Fruit fly (Drosophila melanogaster) whole organism, wandering third instar larva: ENCODE results near the gene CG15365.

Experiments used
- Abd-B ChIP-seq: fragments of >200 bp; optimal IDR thresholded peaks from 2 replicates; lab custom pipeline; 2017; ENCODE audit warnings: missing biosample characterization, missing genetic modification characterization
- CG32264 ChIP-seq: fragments of 200-800 bp; sonication (Bioruptor generic); optimal IDR thresholded peaks from 2 replicates; lab custom pipeline; 2016; ENCODE audit warnings: missing biosample characterization, missing genetic modification characterization
- CG9705 ChIP-seq: fragments of 200-800 bp; sonication (Bioruptor generic); optimal IDR thresholded peaks from 2 replicates; lab custom pipeline; 2018; ENCODE audit warnings: missing biosample characterization, mild to moderate bottlenecking, missing genetic modification characterization
- CrebA ChIP-seq: fragments of 200-800 bp; sonication (Bioruptor generic); optimal IDR thresholded peaks from 2 replicates; lab custom pipeline; 2016; ENCODE audit warnings: missing biosample characterization, mild to moderate bottlenecking, missing genetic modification characterization, borderline replicate concordance
- Dfd ChIP-seq: fragments of >200 bp; optimal IDR thresholded peaks from 2 replicates; lab custom pipeline; 2017; ENCODE audit warnings: missing biosample characterization, missing genetic modification characterization
- Dif ChIP-seq: fragments of 200-275, 200-300 bp; sonication (Bioruptor generic); optimal IDR thresholded peaks from 2 replicates; lab custom pipeline; 2018; ENCODE audit warnings: missing biosample characterization, missing genetic modification characterization; ENCODE audit not compliant: partially characterized antibody
- GATAd ChIP-seq: sonication (Bioruptor generic); optimal IDR thresholded peaks from 2 replicates; lab custom pipeline; 2016; ENCODE audit warnings: missing biosample characterization, missing genetic modification characterization
- HLH106 ChIP-seq: fragments of 200-800 bp; optimal IDR thresholded peaks from 3 replicates; lab custom pipeline; 2019; ENCODE audit warnings: missing biosample characterization, mild to moderate bottlenecking, missing genetic modification characterization, moderate library complexity
- Hnf4 ChIP-seq: fragments of 200-800 bp; sonication (Bioruptor generic); optimal IDR thresholded peaks from 2 replicates; lab custom pipeline; 2016; ENCODE audit warnings: missing biosample characterization, mild to moderate bottlenecking, missing genetic modification characterization
- Hr78 ChIP-seq: fragments of >200 bp; optimal IDR thresholded peaks from 2 replicates; lab custom pipeline; 2017; ENCODE audit warnings: missing biosample characterization, missing genetic modification characterization
- Hr83 ChIP-seq: fragments of 200-300 bp; sonication (Bioruptor generic); optimal IDR thresholded peaks from 2 replicates; lab custom pipeline; 2016; ENCODE audit warnings: missing biosample characterization, mild to moderate bottlenecking, missing genetic modification characterization, moderate library complexity; ENCODE audit not compliant: poor library complexity, severe bottlenecking
- Jra ChIP-seq: sonication (Bioruptor generic); optimal IDR thresholded peaks from 2 replicates; lab custom pipeline; 2016; ENCODE audit warnings: missing biosample characterization, missing genetic modification characterization
- Mio ChIP-seq: sonication (Bioruptor generic); optimal IDR thresholded peaks from 2 replicates; lab custom pipeline; 2016; ENCODE audit warnings: missing biosample characterization, missing genetic modification characterization
- Myc ChIP-seq: fragments of >200 bp; optimal IDR thresholded peaks from 2 replicates; lab custom pipeline; 2017
- N ChIP-seq: fragments of >200 bp; optimal IDR thresholded peaks from 2 replicates; lab custom pipeline; 2018; ENCODE audit warnings: missing biosample characterization, missing external identifiers, missing genetic modification characterization
- OdsH ChIP-seq: fragments of 200-800 bp; sonication (Bioruptor generic); optimal IDR thresholded peaks from 2 replicates; lab custom pipeline; 2016; ENCODE audit warnings: missing biosample characterization, mild to moderate bottlenecking, missing genetic modification characterization
- Rel ChIP-seq, 2 experiments: fragments of 200-800 bp; sonication (Bioruptor generic) in 1 of 2; optimal IDR thresholded peaks; 2 replicates in 1 of 2; 3 replicates in 1 of 2; lab custom pipeline; 2016 to 2019; ENCODE audit warnings: mild to moderate bottlenecking in 2 of 2, missing biosample characterization in 2 of 2, missing genetic modification characterization in 2 of 2, moderate library complexity in 1 of 2
- Sp1 ChIP-seq: fragments of 200-800 bp; sonication (Bioruptor generic); optimal IDR thresholded peaks from 3 replicates; lab custom pipeline; 2019; ENCODE audit warnings: missing biosample characterization, mild to moderate bottlenecking, missing genetic modification characterization, moderate library complexity
- Vsx2 ChIP-seq: fragments of 200-300, 225-300 bp; sonication (Bioruptor generic); optimal IDR thresholded peaks from 2 replicates; lab custom pipeline; 2018; ENCODE audit warnings: missing biosample characterization, missing genetic modification characterization; ENCODE audit not compliant: partially characterized antibody
- br ChIP-seq: fragments of 200-800 bp; sonication (Bioruptor generic); optimal IDR thresholded peaks from 2 replicates; lab custom pipeline; 2016; ENCODE audit warnings: missing biosample characterization, missing genetic modification characterization
- brk ChIP-seq: fragments of 200-800 bp; sonication (Bioruptor generic); optimal IDR thresholded peaks from 2 replicates; lab custom pipeline; 2016; ENCODE audit warnings: missing biosample characterization, mild to moderate bottlenecking, missing genetic modification characterization
- dl ChIP-seq, 2 experiments: fragments of 175-275, 200-275 bp in 1 of 2; fragments of 200-275 bp in 1 of 2; sonication (Bioruptor generic); optimal IDR thresholded peaks; lab custom pipeline; 2018; ENCODE audit warnings: mild to moderate bottlenecking in 2 of 2, missing biosample characterization in 2 of 2, missing genetic modification characterization in 2 of 2, moderate library complexity in 2 of 2; ENCODE audit not compliant: partially characterized antibody in 2 of 2, insufficient read depth in 1 of 2
- dmrt93B ChIP-seq: fragments of 200-800 bp; sonication (Bioruptor generic); optimal IDR thresholded peaks from 2 replicates; lab custom pipeline; 2018; ENCODE audit warnings: missing biosample characterization, mild to moderate bottlenecking, missing genetic modification characterization
- dsf ChIP-seq: sonication (Bioruptor generic); optimal IDR thresholded peaks from 2 replicates; lab custom pipeline; 2016; ENCODE audit warnings: missing biosample characterization, missing genetic modification characterization, borderline replicate concordance
- ey ChIP-seq: fragments of 200-800 bp; sonication (Bioruptor generic); optimal IDR thresholded peaks from 2 replicates; lab custom pipeline; 2016; ENCODE audit warnings: missing biosample characterization, missing genetic modification characterization
- foxo ChIP-seq, 2 experiments: fragments of 200-800 bp; sonication (Bioruptor generic); optimal IDR thresholded peaks; 2 replicates in 1 of 2; 3 replicates in 1 of 2; lab custom pipeline; 2016 to 2017; ENCODE audit warnings: missing biosample characterization in 2 of 2, missing genetic modification characterization in 2 of 2
- fru ChIP-seq: fragments of 200-800 bp; sonication (Bioruptor generic); optimal IDR thresholded peaks from 3 replicates; lab custom pipeline; 2016; ENCODE audit warnings: missing biosample characterization, mild to moderate bottlenecking, missing genetic modification characterization
- h ChIP-seq: fragments of 200-800 bp; sonication (Bioruptor generic); optimal IDR thresholded peaks from 3 replicates; lab custom pipeline; 2016; ENCODE audit warnings: missing biosample characterization, mild to moderate bottlenecking, missing genetic modification characterization
- jim ChIP-seq: fragments of 175-275, 200-325 bp; sonication (Bioruptor generic); optimal IDR thresholded peaks from 2 replicates; lab custom pipeline; 2016; ENCODE audit warnings: missing biosample characterization, mild to moderate bottlenecking, missing genetic modification characterization
- lola ChIP-seq: fragments of >200 bp; optimal IDR thresholded peaks from 2 replicates; lab custom pipeline; 2017; ENCODE audit warnings: missing biosample characterization, missing genetic modification characterization
- pan ChIP-seq: fragments of >200 bp; optimal IDR thresholded peaks from 2 replicates; lab custom pipeline; 2017
- psq ChIP-seq: fragments of 200-800 bp; sonication (Bioruptor generic); optimal IDR thresholded peaks from 3 replicates; lab custom pipeline; 2017; ENCODE audit warnings: missing biosample characterization, mild to moderate bottlenecking, missing genetic modification characterization, moderate library complexity
- rgr ChIP-seq: fragments of 200-800 bp; sonication (Bioruptor generic); optimal IDR thresholded peaks from 3 replicates; lab custom pipeline; 2016; ENCODE audit warnings: missing biosample characterization, mild to moderate bottlenecking, missing genetic modification characterization
- sage ChIP-seq: fragments of 200-800 bp; sonication (Bioruptor generic); optimal IDR thresholded peaks from 2 replicates; lab custom pipeline; 2016; ENCODE audit warnings: missing biosample characterization, mild to moderate bottlenecking, missing genetic modification characterization
- sv ChIP-seq: fragments of 200-800 bp; sonication (Bioruptor generic); optimal IDR thresholded peaks from 3 replicates; lab custom pipeline; 2016; ENCODE audit warnings: missing biosample characterization, missing genetic modification characterization
- tai ChIP-seq: sonication (Bioruptor generic); optimal IDR thresholded peaks from 2 replicates; lab custom pipeline; 2016; ENCODE audit warnings: missing biosample characterization, missing genetic modification characterization
- usp ChIP-seq: fragments of >200 bp; optimal IDR thresholded peaks from 2 replicates; lab custom pipeline; 2017; ENCODE audit warnings: missing biosample characterization, missing genetic modification characterization
- woc ChIP-seq: sonication (Bioruptor generic); optimal IDR thresholded peaks from 2 replicates; lab custom pipeline; 2016; ENCODE audit warnings: missing biosample characterization, mild to moderate bottlenecking, missing genetic modification characterization

CG15365 gene

dm6 chrX:9108387-9108786 is 40.6 kb upstream of the CG15365 start, which contains the start of gene AP-1gamma:
Gene AP-1gamma (plus strand): TSS chrX:9108691.
- TF ChIP-seq CG9705 (no peak), psq (GFP tag; lab: Kevin White, UChicago) (peak; percentile 6)

- no peak for TF ChIP-seq Sp1
- peak; percentile 5 for TF ChIP-seq sv (GFP tag; lab: Kevin White, UChicago)
- no peak for TF ChIP-seq Dfd (GFP tag; lab: Kevin White, UChicago)
- TF ChIP-seq psq (GFP tag; lab: Kevin White, UChicago) = no peak
- no peak for TF ChIP-seq brk (GFP tag; lab: Kevin White, UChicago)
- no peak for TF ChIP-seq pan (lab: Kevin White, UChicago)
- TF ChIP-seq usp (GFP tag; lab: Kevin White, UChicago) = no peak
- TF ChIP-seq lola (GFP tag; lab: Kevin White, UChicago) = no peak
- no peak for TF ChIP-seq GATAd
- peak; percentile 53 for TF ChIP-seq HLH106 (tag; lab: Kevin White, UChicago)
- no peak for TF ChIP-seq N (GFP tag; lab: Kevin White, UChicago)
- no peak for TF ChIP-seq Hnf4 (GFP tag; lab: Kevin White, UChicago)
- peak; percentile 2 for TF ChIP-seq h (GFP tag; lab: Kevin White, UChicago)
- TF ChIP-seq dsf (GFP tag; lab: Kevin White, UChicago) = no peak
- TF ChIP-seq Mio = no peak
- no peak for TF ChIP-seq br (GFP tag; lab: Kevin White, UChicago)
- peak; percentile 20 for TF ChIP-seq Myc (lab: Kevin White, UChicago)
- no peak for TF ChIP-seq foxo (GFP tag; optimal IDR thresholded peaks at IDR 0.05; lab: Kevin White, UChicago)
- peak; percentile 35 for TF ChIP-seq woc
- TF ChIP-seq Hr78 = no peak
- no peak for TF ChIP-seq Abd-B (GFP tag; lab: Kevin White, UChicago)
- no peak for TF ChIP-seq CrebA
- TF ChIP-seq dmrt93B (GFP tag; lab: Kevin White, UChicago) = no peak
- no peak for TF ChIP-seq CG32264 (GFP tag; lab: Kevin White, UChicago)
- no peak for TF ChIP-seq Dif
- TF ChIP-seq Jra (GFP tag; lab: Kevin White, UChicago) = peak; percentile 42
- peak; percentile 34 for TF ChIP-seq ey
- no peak for TF ChIP-seq Vsx2 (GFP tag; lab: Kevin White, UChicago)
- no peak for TF ChIP-seq CG9705
- TF ChIP-seq OdsH (GFP tag; lab: Kevin White, UChicago) = no peak
- no peak for TF ChIP-seq Hr83
- no peak for TF ChIP-seq jim (GFP tag; lab: Kevin White, UChicago)
- TF ChIP-seq dl (GFP tag; optimal IDR thresholded peaks at IDR 0.05; lab: Kevin White, UChicago; ENCODE audit: insufficient read depth in 1 of 2, partially characterized antibody in 2 of 2) = no peak
- TF ChIP-seq rgr (GFP tag; lab: Kevin White, UChicago) = no peak
- no peak for TF ChIP-seq Rel (GFP tag; optimal IDR thresholded peaks at IDR 0.05; lab: Kevin White, UChicago)
- TF ChIP-seq Rel (tag; optimal IDR thresholded peaks at IDR 0.05; lab: Kevin White, UChicago) = peak; percentile 9
- no peak for TF ChIP-seq sage (GFP tag; lab: Kevin White, UChicago)
- TF ChIP-seq fru = no peak
- TF ChIP-seq tai (GFP tag; lab: Kevin White, UChicago) = no peak
- TF ChIP-seq, all 38 proteins: peak for 8
These were observed 39.0 kb upstream of the CG15365 start, which contains the start of gene Arfrp1 for dm6 chrX:9106775-9107283. Gene Arfrp1 (plus strand): TSS chrX:9107069.

dm6 chrX:9106212-9106774 is 38.5 kb upstream of the CG15365 start, which contains the start of gene Bx42:
Gene Bx42 (minus strand): TSS chrX:9106604.
- peak; percentile 50 for TF ChIP-seq woc
- TF ChIP-seq fru = no peak
- TF ChIP-seq dl (GFP tag; optimal IDR thresholded peaks at IDR 0.05; lab: Kevin White, UChicago; ENCODE audit: insufficient read depth in 1 of 2, partially characterized antibody in 2 of 2) = no peak
- TF ChIP-seq sv (GFP tag; lab: Kevin White, UChicago) = peak; percentile 1
